Worm (Caenorhabditis elegans) whole organism, late embryonic: ENCODE data around the gene clec-150.

Experiments used
- C38D4.7 ChIP-seq: fragments of 200-800 bp; sonication (Bioruptor generic); optimal IDR thresholded peaks from 2 replicates; lab custom pipeline; 2018; ENCODE audit warnings: mild to moderate bottlenecking, missing genetic modification characterization, moderate library complexity, missing compliant biosample characterization
- F13H6.1 ChIP-seq: sonication (generic microtip); optimal IDR thresholded peaks from 2 replicates; lab custom pipeline; 2016; ENCODE audit warnings: missing genetic modification characterization, missing compliant biosample characterization
- K09A11.1 ChIP-seq: sonication (generic microtip); optimal IDR thresholded peaks from 2 replicates; lab custom pipeline; 2017; ENCODE audit warnings: antibody characterized with exemption, mild to moderate bottlenecking, missing genetic modification characterization, missing compliant biosample characterization; ENCODE audit not compliant: insufficient read depth
- T23F11.4 ChIP-seq: fragments of 200-800 bp; sonication (Bioruptor generic); optimal IDR thresholded peaks from 2 replicates; lab custom pipeline; 2018; ENCODE audit warnings: mild to moderate bottlenecking, missing genetic modification characterization, missing compliant biosample characterization
- Y22D7AL.16 ChIP-seq: sonication (generic microtip); optimal IDR thresholded peaks from 2 replicates; lab custom pipeline; 2016; ENCODE audit warnings: missing genetic modification characterization, missing compliant biosample characterization
- ama-1 ChIP-seq: fragments of 150-350 bp; optimal IDR thresholded peaks from 2 replicates; lab custom pipeline; 2014
- ceh-14 ChIP-seq: sonication (generic microtip); optimal IDR thresholded peaks from 2 replicates; lab custom pipeline; 2016; ENCODE audit warnings: missing genotype, missing genetic modification characterization, missing compliant biosample characterization
- ceh-18 ChIP-seq: sonication (generic microtip); optimal IDR thresholded peaks from 2 replicates; lab custom pipeline; 2016; ENCODE audit warnings: missing genetic modification characterization, missing compliant biosample characterization
- ceh-22 ChIP-seq: sonication (generic microtip); optimal IDR thresholded peaks from 2 replicates; lab custom pipeline; 2017; ENCODE audit warnings: missing biosample characterization, missing genetic modification characterization
- ceh-24 ChIP-seq: sonication (generic microtip); optimal IDR thresholded peaks from 2 replicates; lab custom pipeline; 2016; ENCODE audit warnings: mild to moderate bottlenecking, missing genetic modification characterization, missing compliant biosample characterization
- ceh-30 ChIP-seq: fragments of 150-350 bp; optimal IDR thresholded peaks from 2 replicates; lab custom pipeline; 2014; ENCODE audit warnings: missing biosample characterization, missing genetic modification characterization
- ceh-31 ChIP-seq: sonication (generic microtip); optimal IDR thresholded peaks from 2 replicates; lab custom pipeline; 2016; ENCODE audit warnings: missing genetic modification characterization, missing compliant biosample characterization
- ceh-34 ChIP-seq: sonication (generic microtip); optimal IDR thresholded peaks from 2 replicates; lab custom pipeline; 2016; ENCODE audit warnings: mild to moderate bottlenecking, missing genetic modification characterization, missing compliant biosample characterization
- ceh-45 ChIP-seq: fragments of 200-800 bp; sonication (Bioruptor generic); IDR thresholded peaks from 2 replicates; pipeline ENCODE4 v1.3.6; 2022; ENCODE audit warnings: missing genetic modification reagents, missing genetic modification characterization, missing compliant biosample characterization
- che-1 ChIP-seq: sonication (generic microtip); optimal IDR thresholded peaks from 2 replicates; lab custom pipeline; 2016; ENCODE audit warnings: mild to moderate bottlenecking, missing genetic modification characterization, missing compliant biosample characterization
- ets-4 ChIP-seq: sonication (generic microtip); optimal IDR thresholded peaks from 2 replicates; lab custom pipeline; 2016; ENCODE audit warnings: missing genetic modification characterization, missing compliant biosample characterization
- fax-1 ChIP-seq: sonication (generic microtip); optimal IDR thresholded peaks from 2 replicates; lab custom pipeline; 2016; ENCODE audit warnings: missing genotype, missing genetic modification characterization, missing compliant biosample characterization
- gmeb-2 ChIP-seq: sonication (generic microtip); optimal IDR thresholded peaks from 2 replicates; lab custom pipeline; 2016; ENCODE audit warnings: missing genetic modification characterization, inconsistent platforms, missing compliant biosample characterization
- hlh-13 ChIP-seq: fragments of 200-800 bp; sonication (Bioruptor generic); optimal IDR thresholded peaks from 2 replicates; lab custom pipeline; 2018; ENCODE audit warnings: mild to moderate bottlenecking, missing genetic modification characterization, missing compliant biosample characterization
- hlh-15 ChIP-seq: sonication (generic microtip); optimal IDR thresholded peaks from 2 replicates; lab custom pipeline; 2016; ENCODE audit warnings: missing genetic modification characterization, missing compliant biosample characterization
- hlh-30 ChIP-seq: sonication (generic microtip); optimal IDR thresholded peaks from 2 replicates; lab custom pipeline; 2017; ENCODE audit warnings: antibody characterized with exemption, missing genetic modification characterization, missing compliant biosample characterization; ENCODE audit not compliant: insufficient read depth
- hlh-8 ChIP-seq: sonication (generic microtip); optimal IDR thresholded peaks from 2 replicates; lab custom pipeline; 2016; ENCODE audit warnings: missing genotype, missing genetic modification characterization, missing compliant biosample characterization
- lin-11 ChIP-seq: fragments of 200-800 bp; sonication (Bioruptor generic); optimal IDR thresholded peaks from 2 replicates; lab custom pipeline; 2018; ENCODE audit warnings: mild to moderate bottlenecking, missing genetic modification characterization, missing compliant biosample characterization
- nhr-11 ChIP-seq: fragments of 150-350 bp; optimal IDR thresholded peaks from 2 replicates; lab custom pipeline; 2014; ENCODE audit warnings: missing biosample characterization, missing genetic modification characterization
- npax-4 ChIP-seq: sonication (generic microtip); optimal IDR thresholded peaks from 2 replicates; lab custom pipeline; 2016; ENCODE audit warnings: missing genetic modification characterization, missing compliant biosample characterization
- pag-3 ChIP-seq: sonication (generic microtip); optimal IDR thresholded peaks from 2 replicates; lab custom pipeline; 2016; ENCODE audit warnings: missing compliant biosample characterization, missing genetic modification characterization, borderline replicate concordance
- pqm-1 ChIP-seq: sonication (generic microtip); optimal IDR thresholded peaks from 2 replicates; lab custom pipeline; 2016; ENCODE audit warnings: missing genetic modification characterization, missing compliant biosample characterization
- pros-1 ChIP-seq: fragments of 150-350 bp; optimal IDR thresholded peaks from 2 replicates; lab custom pipeline; 2014; ENCODE audit warnings: missing biosample characterization, missing genetic modification reagents, missing genetic modification characterization
- ref-2 ChIP-seq: sonication (generic microtip); optimal IDR thresholded peaks from 2 replicates; lab custom pipeline; 2016; ENCODE audit warnings: missing genetic modification characterization, missing compliant biosample characterization
- sdc-2 ChIP-seq: sonication (generic microtip); optimal IDR thresholded peaks from 2 replicates; lab custom pipeline; 2016; ENCODE audit warnings: missing genotype, missing genetic modification characterization, missing compliant biosample characterization
- syd-9 ChIP-seq: sonication (generic microtip); optimal IDR thresholded peaks from 2 replicates; lab custom pipeline; 2016; ENCODE audit warnings: mild to moderate bottlenecking, missing genetic modification characterization, moderate library complexity, missing compliant biosample characterization
- tbx-2 ChIP-seq: sonication (generic microtip); optimal IDR thresholded peaks from 2 replicates; lab custom pipeline; 2016; ENCODE audit warnings: missing genetic modification characterization, missing compliant biosample characterization
- tbx-7 ChIP-seq: sonication (generic microtip); optimal IDR thresholded peaks from 2 replicates; lab custom pipeline; 2016; ENCODE audit warnings: missing genotype, missing genetic modification characterization, missing compliant biosample characterization
- ttx-3 ChIP-seq: sonication (generic microtip); optimal IDR thresholded peaks from 2 replicates; lab custom pipeline; 2016; ENCODE audit warnings: missing genetic modification reagents, missing genetic modification characterization, missing compliant biosample characterization
- unc-3 ChIP-seq, 2 experiments: fragments of 200-800 bp in 1 of 2; sonication (Bioruptor generic) in 1 of 2; sonication (generic microtip) in 1 of 2; conservative IDR thresholded peaks in 1 of 2; optimal IDR thresholded peaks in 1 of 2; 2 replicates each; pipeline versions ENCODE4 v1.3.6 to Lab custom; 2016 to 2022; ENCODE audit warnings: missing compliant biosample characterization in 2 of 2, missing genetic modification characterization in 2 of 2, missing genetic modification reagents in 1 of 2
- zip-5 ChIP-seq: sonication (generic microtip); optimal IDR thresholded peaks from 2 replicates; lab custom pipeline; 2016; ENCODE audit warnings: missing genetic modification characterization, missing compliant biosample characterization
- ztf-16 ChIP-seq: sonication (generic microtip); optimal IDR thresholded peaks from 2 replicates; lab custom pipeline; 2017; ENCODE audit warnings: missing genetic modification characterization, missing compliant biosample characterization

The clec-150 gene

DNA sequence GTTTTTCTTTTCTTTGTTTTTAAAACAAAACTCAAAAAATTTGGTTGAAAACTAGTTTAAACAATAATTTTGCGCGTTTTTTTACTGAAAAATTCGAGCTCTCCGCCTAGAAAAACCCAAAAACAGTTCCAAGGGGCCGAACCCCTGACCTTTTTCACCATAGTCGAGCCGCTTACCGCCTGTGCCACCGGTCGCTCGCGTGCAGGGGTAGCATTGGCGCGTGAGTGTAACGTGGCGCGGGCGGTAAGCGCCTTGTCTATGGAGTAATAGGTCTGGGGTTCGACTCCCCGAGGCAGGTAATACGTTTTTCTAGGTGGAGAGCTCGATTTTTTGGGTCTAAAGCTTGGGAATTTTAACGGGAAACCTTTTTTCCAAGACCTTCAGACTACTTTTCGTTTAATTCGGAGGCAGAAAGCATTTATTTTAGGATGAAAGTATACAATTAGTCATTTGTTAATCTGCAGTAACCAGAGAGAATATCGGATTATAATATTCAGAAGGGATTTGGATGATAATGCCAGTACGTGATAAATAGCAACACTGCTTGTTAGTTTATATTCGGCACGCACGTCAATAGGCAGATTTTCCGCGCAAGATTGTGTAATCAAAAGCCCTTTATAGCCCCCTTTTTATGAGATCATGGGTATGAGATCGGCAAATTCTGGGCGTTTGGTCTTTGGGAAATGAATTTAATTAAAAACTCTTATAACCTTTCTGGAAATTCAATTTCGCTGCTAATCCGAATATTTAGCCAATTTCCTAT, 4.8 kb downstream of the clec-150 start:
- TF ChIP-seq lin-11 (tag; lab: Kevin White, UChicago): no peak
- no peak for TF ChIP-seq ceh-22
- no peak for TF ChIP-seq ceh-14 (tag; lab: Kevin White, UChicago)
- no peak for TF ChIP-seq ref-2 (tag; lab: Kevin White, UChicago)
- no peak for TF ChIP-seq tbx-2 (tag; lab: Kevin White, UChicago)
- TF ChIP-seq zip-5 (tag; lab: Kevin White, UChicago): no peak
- no peak for TF ChIP-seq fax-1
- TF ChIP-seq hlh-15: no peak
- TF ChIP-seq Y22D7AL.16 (tag; lab: Kevin White, UChicago): no peak
- TF ChIP-seq ama-1: no peak
- TF ChIP-seq pqm-1 (tag; lab: Kevin White, UChicago): no peak
- no peak for TF ChIP-seq K09A11.1 (tag; lab: Kevin White, UChicago)
- TF ChIP-seq hlh-30 (tag; lab: Kevin White, UChicago): no peak
- no peak for TF ChIP-seq sdc-2
- no peak for TF ChIP-seq npax-4
- TF ChIP-seq ceh-30: no peak
- no peak for TF ChIP-seq tbx-7 (tag; lab: Kevin White, UChicago)

DNA sequence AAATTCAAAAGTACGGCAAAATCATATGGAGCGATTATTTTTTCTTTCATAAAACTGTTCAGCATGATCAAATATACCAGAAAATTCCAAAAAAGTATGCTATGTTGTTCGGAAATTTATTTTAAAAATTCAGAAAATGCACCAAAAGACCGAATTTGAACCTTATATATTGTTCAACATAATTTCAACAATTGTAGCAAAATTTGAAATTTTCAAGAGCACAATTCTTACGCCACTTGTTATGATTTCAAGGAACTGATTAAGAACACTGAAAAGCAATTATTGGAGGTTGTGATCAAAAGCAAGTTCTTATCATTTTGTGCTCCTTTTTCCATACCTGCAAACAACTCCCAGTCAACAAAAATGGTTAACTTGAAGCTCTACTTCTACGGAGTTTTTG, 5.6 kb downstream of the clec-150 start, which contains the start of gene clc-27:
clc-27 (plus strand) TSS at position 301 of the 400 bp plus-strand sequence.
- TF ChIP-seq ztf-16 (tag; lab: Kevin White, UChicago) (no peak), ceh-34 (tag; lab: Kevin White, UChicago) (no peak), hlh-13 (GFP tag; lab: Kevin White, UChicago) (no peak), ttx-3 (tag; lab: Kevin White, UChicago) (no peak)
- TF ChIP-seq, all 69 proteins: peak for 0

DNA sequence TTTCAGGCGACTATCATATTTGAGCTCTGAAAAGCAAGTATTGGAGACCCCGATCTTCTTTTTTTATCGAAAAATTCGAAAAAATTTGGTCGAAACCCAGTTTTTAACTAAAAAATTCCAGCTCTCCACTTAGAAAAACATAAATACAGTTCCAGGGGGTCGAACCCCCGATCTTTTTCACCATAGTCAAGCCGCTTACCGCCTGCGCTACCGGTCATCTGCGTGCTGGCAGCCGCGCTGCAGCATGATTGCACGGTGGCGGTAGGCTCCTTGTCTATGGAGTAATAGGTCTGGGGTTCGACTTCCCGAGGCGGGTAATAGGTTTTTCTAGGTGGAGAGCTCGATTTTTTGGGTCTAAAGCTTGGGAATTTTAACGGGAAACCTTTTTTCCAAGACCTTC, 7.3 kb downstream of the clec-150 start, which contains the start of gene clc-24:
clc-24 (plus strand) TSS at position 263 of the 400 bp plus-strand sequence.
- TF ChIP-seq gmeb-2 (tag; lab: Kevin White, UChicago): no peak
- TF ChIP-seq F13H6.1 (tag; lab: Kevin White, UChicago): no peak
- no peak for TF ChIP-seq ceh-45
- TF ChIP-seq ceh-24: no peak
- TF ChIP-seq syd-9 (tag; lab: Kevin White, UChicago): no peak

DNA sequence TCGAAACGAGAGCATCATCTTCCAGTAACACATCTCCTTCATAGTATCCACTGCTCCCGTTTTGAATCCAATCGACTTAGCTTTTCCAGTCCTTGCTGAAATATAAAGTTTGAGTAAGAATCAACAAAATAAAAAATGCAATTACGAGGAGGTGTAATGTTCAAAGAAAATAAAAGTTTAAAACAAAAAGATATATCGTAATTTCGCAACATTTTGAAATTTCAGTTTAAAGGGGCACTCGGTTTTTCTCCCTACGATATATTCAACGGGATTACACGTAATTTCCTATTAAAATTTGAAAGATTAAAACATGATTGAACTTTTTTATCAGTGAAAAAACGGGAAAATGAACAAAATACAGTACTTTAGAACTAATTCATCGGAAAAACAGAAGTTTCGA, 13.6 kb downstream of the clec-150 start, which contains the start of gene Y34F4.3:
Y34F4.3 (minus strand) TSS at position 101 of the 400 bp plus-strand sequence.
- no peak for TF ChIP-seq che-1 (tag; lab: Kevin White, UChicago)
- no peak for TF ChIP-seq ceh-31 (tag; lab: Kevin White, UChicago)
- no peak for TF ChIP-seq ets-4 (tag; lab: Kevin White, UChicago)
- no peak for TF ChIP-seq ceh-18 (tag; lab: Kevin White, UChicago)
- no peak for TF ChIP-seq sdc-2
- TF ChIP-seq C38D4.7 (GFP tag; lab: Kevin White, UChicago): no peak
- no peak for TF ChIP-seq hlh-8
- no peak for TF ChIP-seq ceh-34 (tag; lab: Kevin White, UChicago)
- TF ChIP-seq ref-2 (tag; lab: Kevin White, UChicago): no peak
- no peak for TF ChIP-seq K09A11.1 (tag; lab: Kevin White, UChicago)
- TF ChIP-seq pag-3 (tag; lab: Kevin White, UChicago): no peak
- TF ChIP-seq unc-3 (GFP tag; conservative IDR thresholded peaks at IDR 0.05; lab: Robert Waterston, UW): no peak
- no peak for TF ChIP-seq unc-3 (tag; optimal IDR thresholded peaks at IDR 0.05; lab: Kevin White, UChicago)
- no peak for TF ChIP-seq nhr-11 (tag; lab: Kevin White, UChicago)
- TF ChIP-seq pros-1: no peak
- TF ChIP-seq ceh-22: no peak
- no peak for TF ChIP-seq tbx-7 (tag; lab: Kevin White, UChicago)
- TF ChIP-seq T23F11.4 (GFP tag; lab: Kevin White, UChicago): no peak
- TF ChIP-seq ceh-30: no peak
